Fruit fly (Drosophila melanogaster) whole organism, embryonic: ENCODE data around the gene Bx.
A peak's percentile ranks its signal among the peaks of the same experiment; 100 is the strongest.

Source experiments
- B-H1 ChIP-seq: fragments of 200-800 bp; sonication (Bioruptor generic); IDR thresholded peaks from 3 replicates; pipeline ENCODE4 v1.3.6; 2022; ENCODE audit warnings: missing biosample characterization, missing genetic modification characterization
- CG10267 ChIP-seq: fragments of 200-800 bp; sonication (Bioruptor generic); optimal IDR thresholded peaks from 2 replicates; lab custom pipeline; 2018; ENCODE audit warnings: missing biosample characterization, mild to moderate bottlenecking, missing genetic modification characterization, moderate library complexity
- CG10274 ChIP-seq: fragments of 200-800 bp; sonication (Bioruptor generic); optimal IDR thresholded peaks from 3 replicates; lab custom pipeline; 2017; ENCODE audit warnings: missing biosample characterization, mild to moderate bottlenecking, missing genetic modification characterization
- CG10979 ChIP-seq: fragments of 200-800 bp; sonication (Bioruptor generic); optimal IDR thresholded peaks from 2 replicates; lab custom pipeline; 2018; ENCODE audit warnings: missing biosample characterization, mild to moderate bottlenecking, missing genetic modification characterization, moderate library complexity
- CG13424 ChIP-seq: fragments of 200-800 bp; sonication (Bioruptor generic); optimal IDR thresholded peaks from 2 replicates; lab custom pipeline; 2019; ENCODE audit warnings: missing biosample characterization, mild to moderate bottlenecking, missing genetic modification characterization, moderate library complexity
- CG13624 ChIP-seq: fragments of 200-800 bp; sonication (Bioruptor generic); optimal IDR thresholded peaks from 2 replicates; lab custom pipeline; 2016; ENCODE audit warnings: missing biosample characterization, missing genetic modification characterization
- CG15514 ChIP-seq: fragments of 200-800 bp; sonication (Bioruptor generic); optimal IDR thresholded peaks from 3 replicates; lab custom pipeline; 2017; ENCODE audit warnings: missing biosample characterization, missing genetic modification characterization, mild to moderate bottlenecking, moderate library complexity, missing genetic modification reagents
- CG1647 ChIP-seq: fragments of 200-800 bp; sonication (Bioruptor generic); optimal IDR thresholded peaks from 3 replicates; lab custom pipeline; 2016; ENCODE audit warnings: missing biosample characterization, missing genetic modification characterization
- CG17328 ChIP-seq: fragments of 200-800 bp; sonication (Bioruptor generic); IDR thresholded peaks from 2 replicates; pipeline ENCODE4 v1.3.6; 2022; ENCODE audit warnings: missing biosample characterization, missing genetic modification characterization
- CG2199 ChIP-seq: fragments of 200-800 bp; sonication (Bioruptor generic); IDR thresholded peaks from 3 replicates; pipeline ENCODE4 v1.3.6; 2022; ENCODE audit warnings: missing biosample characterization, missing genetic modification characterization
- CG3407 ChIP-seq: fragments of 200-800 bp; sonication (Bioruptor generic); optimal IDR thresholded peaks from 2 replicates; lab custom pipeline; 2018; ENCODE audit warnings: missing biosample characterization, mild to moderate bottlenecking, missing genetic modification characterization
- CG34224 ChIP-seq: fragments of 200-800 bp; sonication (Bioruptor generic); IDR thresholded peaks from 3 replicates; pipeline ENCODE4 v1.3.6; 2022; ENCODE audit warnings: missing biosample characterization, missing genetic modification characterization; ENCODE audit not compliant: partially characterized antibody
- CG4282 ChIP-seq: fragments of 200-800 bp; sonication (Bioruptor generic); optimal IDR thresholded peaks from 2 replicates; lab custom pipeline; 2016; ENCODE audit warnings: missing biosample characterization, missing genetic modification characterization
- CG5245 ChIP-seq: fragments of 200-800 bp; sonication (Bioruptor generic); optimal IDR thresholded peaks from 3 replicates; lab custom pipeline; 2016; ENCODE audit warnings: missing biosample characterization, missing genetic modification characterization
- CG7839 ChIP-seq: fragments of 200-800 bp; sonication (Bioruptor generic); optimal IDR thresholded peaks from 3 replicates; lab custom pipeline; 2018; ENCODE audit warnings: missing biosample characterization, mild to moderate bottlenecking, missing genetic modification characterization, moderate library complexity
- CG8290 ChIP-seq, 3 experiments: fragments of 200-800 bp; sonication (Bioruptor generic); optimal IDR thresholded peaks; 2 replicates each; lab custom pipeline; 2016 to 2019; ENCODE audit warnings: missing biosample characterization in 3 of 3, missing genetic modification characterization in 3 of 3, mild to moderate bottlenecking in 2 of 3, moderate library complexity in 1 of 3
- CrebB ChIP-seq: fragments of 200-800 bp; sonication (Bioruptor generic); optimal IDR thresholded peaks from 3 replicates; lab custom pipeline; 2018; ENCODE audit warnings: missing biosample characterization, mild to moderate bottlenecking, missing genetic modification characterization
- D19A ChIP-seq: fragments of 200-800 bp; optimal IDR thresholded peaks from 3 replicates; lab custom pipeline; 2019; ENCODE audit warnings: missing biosample characterization, mild to moderate bottlenecking, missing genetic modification characterization, moderate library complexity
- Dbx ChIP-seq: fragments of 200-800 bp; sonication (Bioruptor generic); IDR thresholded peaks from 3 replicates; pipeline ENCODE4 v1.3.6; 2022; ENCODE audit warnings: missing biosample characterization, missing genetic modification characterization
- Dek ChIP-seq: fragments of 200-800 bp; sonication (Bioruptor generic); optimal IDR thresholded peaks from 3 replicates; lab custom pipeline; 2019; ENCODE audit warnings: missing biosample characterization, mild to moderate bottlenecking, missing genetic modification characterization, moderate library complexity
- Ets97D ChIP-seq: fragments of 200-800 bp; sonication (Bioruptor generic); optimal IDR thresholded peaks from 3 replicates; lab custom pipeline; 2016; ENCODE audit warnings: missing biosample characterization, missing genetic modification characterization
- Hmx ChIP-seq: fragments of 200-800 bp; sonication (Bioruptor generic); optimal IDR thresholded peaks from 2 replicates; lab custom pipeline; 2016; ENCODE audit warnings: missing biosample characterization, missing genetic modification characterization
- Hr51 ChIP-seq, 2 experiments: fragments of 200-800 bp; sonication (Bioruptor generic); optimal IDR thresholded peaks; 2 replicates in 1 of 2; 3 replicates in 1 of 2; lab custom pipeline; 2016 to 2018; ENCODE audit warnings: missing biosample characterization in 2 of 2, missing genetic modification characterization in 2 of 2, mild to moderate bottlenecking in 1 of 2, moderate library complexity in 1 of 2
- NfI ChIP-seq: fragments of 200-800 bp; sonication (Bioruptor generic); optimal IDR thresholded peaks from 3 replicates; lab custom pipeline; 2018; ENCODE audit warnings: missing biosample characterization, mild to moderate bottlenecking, missing genetic modification characterization, moderate library complexity
- Opbp ChIP-seq: fragments of 200-800 bp; sonication (Bioruptor generic); IDR thresholded peaks from 3 replicates; pipeline ENCODE4 v1.3.6; 2022; ENCODE audit warnings: missing biosample characterization, missing genetic modification characterization; ENCODE audit not compliant: partially characterized antibody
- Rx ChIP-seq: fragments of 200-800 bp; sonication (Bioruptor generic); IDR thresholded peaks from 2 replicates; pipeline ENCODE4 v1.3.6; 2022; ENCODE audit warnings: missing biosample characterization, missing genetic modification characterization
- TFAM ChIP-seq: fragments of 200-800 bp; sonication (Bioruptor generic); optimal IDR thresholded peaks from 2 replicates; lab custom pipeline; 2017; ENCODE audit warnings: missing biosample characterization, missing genetic modification characterization, inconsistent platforms
- ara ChIP-seq: fragments of 200-800 bp; sonication (Bioruptor generic); IDR thresholded peaks from 2 replicates; pipeline ENCODE4 v1.3.6; 2022; ENCODE audit warnings: missing biosample characterization, missing genetic modification characterization
- bab2 ChIP-seq: fragments of 200-800 bp; sonication (Bioruptor generic); optimal IDR thresholded peaks from 2 replicates; lab custom pipeline; 2016; ENCODE audit warnings: missing biosample characterization, missing genetic modification characterization
- bowl ChIP-seq: fragments of 200-800 bp; sonication (Bioruptor generic); IDR thresholded peaks from 2 replicates; pipeline ENCODE4 v1.3.6; 2022; ENCODE audit warnings: missing biosample characterization, missing genetic modification characterization
- crc ChIP-seq: fragments of 200-800 bp; sonication (Bioruptor generic); optimal IDR thresholded peaks from 2 replicates; lab custom pipeline; 2016; ENCODE audit warnings: missing biosample characterization, missing genetic modification characterization
- crol ChIP-seq: fragments of 200-800 bp; sonication (Bioruptor generic); IDR thresholded peaks from 2 replicates; pipeline ENCODE4 v1.3.6; 2022; ENCODE audit warnings: missing biosample characterization, missing genetic modification characterization
- dysf ChIP-seq: fragments of 200-800 bp; sonication (Bioruptor generic); IDR thresholded peaks from 3 replicates; pipeline ENCODE4 v1.3.6; 2022; ENCODE audit warnings: missing biosample characterization, missing genetic modification characterization
- ftz-f1 ChIP-seq: fragments of 200-800 bp; sonication (Bioruptor generic); optimal IDR thresholded peaks from 2 replicates; lab custom pipeline; 2016; ENCODE audit warnings: missing biosample characterization, missing genetic modification characterization
- gem ChIP-seq: fragments of 200-800 bp; sonication (Bioruptor generic); optimal IDR thresholded peaks from 2 replicates; lab custom pipeline; 2019; ENCODE audit warnings: missing biosample characterization, mild to moderate bottlenecking, missing genetic modification characterization, moderate library complexity
- gfzf ChIP-seq: fragments of 200-800 bp; sonication (Bioruptor generic); optimal IDR thresholded peaks from 2 replicates; lab custom pipeline; 2016; ENCODE audit warnings: missing biosample characterization, mild to moderate bottlenecking, missing genetic modification characterization, moderate library complexity
- ind ChIP-seq: fragments of 200-800 bp; sonication (Bioruptor generic); optimal IDR thresholded peaks from 3 replicates; lab custom pipeline; 2016; ENCODE audit warnings: missing biosample characterization, missing genetic modification characterization
- ken ChIP-seq: fragments of 200-800 bp; sonication (Bioruptor generic); IDR thresholded peaks from 3 replicates; pipeline ENCODE4 v1.3.6; 2022; ENCODE audit warnings: missing biosample characterization, missing genetic modification characterization
- pan ChIP-seq, 4 experiments: fragments of >200 bp in 3 of 4; fragments of 200-800 bp in 1 of 4; sonication (Bioruptor generic) in 1 of 4; optimal IDR thresholded peaks in 3 of 4; IDR thresholded peaks in 1 of 4; 2 replicates each; pipeline versions ENCODE4 v1.3.6 to Lab custom; 2017 to 2022; ENCODE audit warnings: missing biosample characterization in 2 of 4, missing genetic modification characterization in 2 of 4, mixed read lengths in 1 of 4
- pb ChIP-seq: fragments of 200-800 bp; sonication (Bioruptor generic); optimal IDR thresholded peaks from 3 replicates; lab custom pipeline; 2016; ENCODE audit warnings: missing biosample characterization, missing genetic modification characterization
- prd ChIP-seq, 3 experiments: fragments of >200 bp in 2 of 3; fragments of 200-800 bp in 1 of 3; sonication (Bioruptor generic) in 1 of 3; optimal IDR thresholded peaks in 2 of 3; IDR thresholded peaks in 1 of 3; 2 replicates in 2 of 3; 3 replicates in 1 of 3; pipeline versions ENCODE4 v1.3.6 to Lab custom; 2017 to 2022; ENCODE audit warnings: missing biosample characterization in 1 of 3, missing genetic modification characterization in 1 of 3
- sens ChIP-seq: fragments of 200-800 bp; sonication (Bioruptor generic); peaks from one replicate; lab custom pipeline; 2016; ENCODE audit warnings: missing biosample characterization, missing genetic modification characterization
- tx ChIP-seq: fragments of 200-800 bp; sonication (Bioruptor generic); optimal IDR thresholded peaks from 2 replicates; lab custom pipeline; 2016; ENCODE audit warnings: missing biosample characterization, missing genetic modification characterization
- unc-4 ChIP-seq: fragments of 200-800 bp; sonication (Bioruptor generic); IDR thresholded peaks from 2 replicates; pipeline ENCODE4 v1.3.6; 2022; ENCODE audit warnings: missing biosample characterization, missing genetic modification characterization; ENCODE audit not compliant: partially characterized antibody
- unpg ChIP-seq: fragments of 200-800 bp; sonication (Bioruptor generic); optimal IDR thresholded peaks from 3 replicates; lab custom pipeline; 2018; ENCODE audit warnings: missing biosample characterization, mild to moderate bottlenecking, missing genetic modification characterization, moderate library complexity
- usp ChIP-seq: fragments of >200 bp; optimal IDR thresholded peaks from 2 replicates; lab custom pipeline; 2017; ENCODE audit warnings: missing biosample characterization, missing genetic modification characterization
- vvl ChIP-seq: fragments of 200-800 bp; sonication (Bioruptor generic); IDR thresholded peaks from 2 replicates; pipeline ENCODE4 v1.3.6; 2022; ENCODE audit warnings: missing biosample characterization, missing genetic modification characterization
- z ChIP-seq: fragments of 200-800 bp; sonication (Bioruptor generic); IDR thresholded peaks from 3 replicates; pipeline ENCODE4 v1.3.6; 2022; ENCODE audit warnings: missing biosample characterization, missing genetic modification characterization
- zf30C ChIP-seq: fragments of 200-800 bp; sonication (Bioruptor generic); optimal IDR thresholded peaks from 3 replicates; lab custom pipeline; 2018; ENCODE audit warnings: missing biosample characterization, mild to moderate bottlenecking, missing genetic modification characterization

The Bx gene

dm6 chrX:18515988-18516541 is 837 bp downstream of the Bx start (continued):
- TF ChIP-seq Dek (tag; lab: Kevin White, UChicago) (no peak), bowl (GFP tag; lab: Robert Waterston, UW) (no peak), z (GFP tag; lab: Robert Waterston, UW) (no peak), dysf (GFP tag; lab: Robert Waterston, UW) (no peak), CG10274 (no peak), Opbp (GFP tag; lab: Robert Waterston, UW) (no peak), CG13624 (GFP tag; lab: Kevin White, UChicago) (peak; percentile 14), unpg (peak; percentile 0), Hr51 (GFP tag; optimal IDR thresholded peaks at IDR 0.05; lab: Kevin White, UChicago) (no peak), unc-4 (GFP tag; lab: Robert Waterston, UW) (no peak), CG8290 (GFP tag; optimal IDR thresholded peaks at IDR 0.05; lab: Kevin White, UChicago) (peak; percentile 4), CG8290 (tag; optimal IDR thresholded peaks at IDR 0.05; lab: Kevin White, UChicago) (peak in 1 of 2 experiments; percentile 66), CG4282 (GFP tag; lab: Kevin White, UChicago) (peak; percentile 35), ind (GFP tag; lab: Kevin White, UChicago) (peak; percentile 3), CG34224 (no peak), crol (GFP tag; lab: Robert Waterston, UW) (no peak), CG2199 (0 out of 3 replicates have a peak, but pooled peaks have one; percentile 39), CG17328 (GFP tag; lab: Robert Waterston, UW) (no peak), zf30C (GFP tag; lab: Kevin White, UChicago) (peak; percentile 24), CG7839 (no peak), CG10267 (tag; lab: Kevin White, UChicago) (peak; percentile 27), Rx (no peak), CrebB (tag; lab: Kevin White, UChicago) (no peak), sens (GFP tag; lab: Kevin White, UChicago) (peak; percentile 85), B-H1 (GFP tag; lab: Robert Waterston, UW) (no peak), usp (no peak)
- TF ChIP-seq, all 482 proteins: peak for 93

dm6 chrX:18517415-18517814 is 2.2 kb downstream of the Bx start:
- TF ChIP-seq ara (GFP tag; lab: Robert Waterston, UW) = peak; percentile 30; the same call in 1 of the 2 replicates
- peak; percentile 10 for TF ChIP-seq CG10979 (tag; lab: Kevin White, UChicago)
- no peak for TF ChIP-seq CG1647 (GFP tag; lab: Kevin White, UChicago)
- TF ChIP-seq crc = no peak
- no peak for TF ChIP-seq bab2
- TF ChIP-seq NfI (GFP tag; lab: Kevin White, UChicago) = peak; percentile 49
- TF ChIP-seq CG5245 = peak; percentile 24
- peak; percentile 15 for TF ChIP-seq D19A (tag; lab: Kevin White, UChicago)
- TF ChIP-seq CG15514 = no peak
- TF ChIP-seq Dbx = 0 out of 3 replicates have a peak, but pooled peaks have one; percentile 18
- TF ChIP-seq vvl (GFP tag; lab: Robert Waterston, UW) = peak; percentile 40; the same call in 1 of the 2 replicates
- no peak for TF ChIP-seq zf30C (GFP tag; lab: Kevin White, UChicago)
- peak; percentile 5 for TF ChIP-seq gfzf (GFP tag; lab: Kevin White, UChicago)
- peak; percentile 7 for TF ChIP-seq pb
- no peak for TF ChIP-seq tx (GFP tag; lab: Kevin White, UChicago)
- no peak for TF ChIP-seq ftz-f1 (GFP tag; lab: Kevin White, UChicago)
- peak; percentile 34 for TF ChIP-seq gem (tag; lab: Kevin White, UChicago)
- TF ChIP-seq CG3407 (GFP tag; lab: Kevin White, UChicago) = peak; percentile 12
- no peak for TF ChIP-seq prd (optimal IDR thresholded peaks at IDR 0.05; lab: Kevin White, UChicago)
- TF ChIP-seq prd (GFP tag; IDR thresholded peaks at IDR 0.05; lab: Robert Waterston, UW) = peak; percentile 58; the same call in 2 of the 3 replicates
- TF ChIP-seq TFAM (GFP tag; lab: Kevin White, UChicago) = no peak
- peak; percentile 66; the same call in 2 of the 3 replicates for TF ChIP-seq ken (GFP tag; lab: Robert Waterston, UW)
- TF ChIP-seq Hmx (GFP tag; lab: Kevin White, UChicago) = no peak
- TF ChIP-seq pan (optimal IDR thresholded peaks at IDR 0.05; lab: Kevin White, UChicago) = no peak
- peak in 1 of 2 experiments; percentile 56 for TF ChIP-seq pan (GFP tag; optimal IDR thresholded peaks at IDR 0.05 in 1 of 2, IDR thresholded peaks at IDR 0.05 in 1 of 2)
- TF ChIP-seq CG13424 (tag; lab: Kevin White, UChicago) = no peak
- no peak for TF ChIP-seq Ets97D (GFP tag; lab: Kevin White, UChicago)
